Worm (Caenorhabditis elegans): ENCODE data around the gene W01B6.5.

ce11 chrIV:10115142-10115541 is 39.1 kb downstream of the W01B6.5 start, which contains the start of gene C04G2.10:
- no peak for TF ChIP-seq med-1 (GFP tag; optimal IDR thresholded peaks at IDR 0.05; ENCODE audit: insufficient read depth)
- no peak for TF ChIP-seq T22C8.4 (GFP tag; IDR thresholded peaks at IDR 0.05)
- no peak for TF ChIP-seq klf-2 (GFP tag; conservative IDR thresholded peaks at IDR 0.05)
- TF ChIP-seq cog-1 (tag; optimal IDR thresholded peaks at IDR 0.05), result no peak
- TF ChIP-seq flt-1 (GFP tag; IDR thresholded peaks at IDR 0.05), result no peak
- TF ChIP-seq ztf-29 (GFP tag; IDR thresholded peaks at IDR 0.05), result no peak

Measured in whole organism, midembryonic.